Fruit fly (Drosophila melanogaster) Kc167 (cell line): ENCODE results near the gene CG18473.

Experiments
- h ChIP-seq: fragments of >200 bp; optimal IDR thresholded peaks from 3 replicates; lab custom pipeline; 2018; ENCODE audit warnings: missing external identifiers
- psq ChIP-seq: fragments of >200 bp; optimal IDR thresholded peaks from 2 replicates; lab custom pipeline; 2017; ENCODE audit warnings: missing external identifiers

dm6 chr3R:9349267-9349820, 13.8 kb upstream of the CG18473 start:
- TF ChIP-seq h (lab: Kevin White, UChicago) (no peak), psq (lab: Kevin White, UChicago) (no peak)
